Fruit fly (Drosophila melanogaster) S2 (cell line): Measurements from ENCODE around the gene unc-13-4A.

ENCODE experiments used
- CG8478 ChIP-seq: fragments of >200 bp; optimal IDR thresholded peaks from 2 replicates; lab custom pipeline; 2018
- CTCF ChIP-seq, 2 experiments: fragments of >200 bp; optimal IDR thresholded peaks; 2 replicates each; lab custom pipeline; 2018

DNA sequence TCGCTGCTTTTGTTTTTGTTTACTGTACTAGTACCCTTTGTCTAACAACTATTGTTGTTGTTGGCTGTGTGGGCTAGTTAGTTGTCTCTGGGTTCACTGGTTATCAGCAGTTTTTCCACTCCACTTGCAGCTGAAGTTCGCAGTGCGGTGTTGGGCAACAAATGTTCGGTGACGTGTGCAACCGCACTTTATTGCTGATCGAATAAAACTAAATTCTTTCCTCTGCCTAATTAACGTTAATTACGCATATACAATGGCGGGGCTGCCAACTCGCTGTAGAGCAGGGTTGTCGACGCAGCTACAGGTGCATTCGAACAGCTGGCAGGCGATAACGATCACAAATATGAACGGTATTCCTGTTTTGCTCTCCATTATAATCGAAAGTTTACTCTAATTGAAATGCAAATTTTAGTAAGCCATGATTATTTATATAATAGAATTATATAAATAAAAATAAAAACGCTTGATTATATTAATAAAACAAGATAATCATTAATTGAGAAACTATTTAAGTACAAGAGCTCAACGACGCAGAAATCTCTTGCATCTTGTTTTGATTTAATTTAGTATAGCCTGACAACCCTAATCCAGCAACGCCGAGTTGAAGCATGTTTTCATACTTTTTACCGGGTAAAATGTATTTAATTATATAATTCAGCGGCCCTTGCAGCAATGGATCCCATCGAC lies 16.0 kb upstream of the unc-13-4A start, which contains the start of the genes mrva, CG42307 and mus312:
- TF ChIP-seq CG8478 (no peak), CTCF (optimal IDR thresholded peaks at IDR 0.05; lab: Kevin White, UChicago) (no peak)
